Fruit fly (Drosophila melanogaster) whole organism: ENCODE results near the gene Kua.

Experiments
- CG8478 ChIP-seq: fragments of >200 bp; optimal IDR thresholded peaks from 2 replicates; lab custom pipeline; 2018; ENCODE audit warnings: inconsistent platforms
- Dll ChIP-seq: fragments of >200 bp; optimal IDR thresholded peaks from 2 replicates; lab custom pipeline; 2017
- psq ChIP-seq: fragments of >200 bp; optimal IDR thresholded peaks from 2 replicates; lab custom pipeline; 2017

dm6 chr2L:20074388-20074787, 23.0 kb upstream of the Kua start:
- TF ChIP-seq CG8478 (lab: Kevin White, UChicago) = no peak
- no peak for TF ChIP-seq psq (lab: Kevin White, UChicago)
- no peak for TF ChIP-seq Dll
